Worm (Caenorhabditis elegans): ENCODE results near the gene F49E8.6.
A peak's percentile ranks its signal among the peaks of the same experiment; 100 is the strongest.

F49E8.6 gene

ce11 chrIV:7523744-7524143, 30.7 kb downstream of the F49E8.6 start:
- no peak for TF ChIP-seq nhr-90 (tag; optimal IDR thresholded peaks at IDR 0.05)
- TF ChIP-seq F55B11.4 (tag; optimal IDR thresholded peaks at IDR 0.05; ENCODE audit: borderline replicate concordance, insufficient read depth): no peak
- no peak for TF ChIP-seq Y67H2A.10 (GFP tag; conservative IDR thresholded peaks at IDR 0.05)
- TF ChIP-seq nhr-179 (tag; optimal IDR thresholded peaks at IDR 0.05): no peak
- no peak for TF ChIP-seq lin-26 (GFP tag; IDR thresholded peaks at IDR 0.05)
- no peak for TF ChIP-seq tbp1 (GFP tag; optimal IDR thresholded peaks at IDR 0.05)
- TF ChIP-seq T07F8.4 (tag; optimal IDR thresholded peaks at IDR 0.05): no peak
- no peak for TF ChIP-seq mcd-1 (GFP tag; IDR thresholded peaks at IDR 0.05)
- no peak for TF ChIP-seq egrh-3 (GFP tag; IDR thresholded peaks at IDR 0.05)
- TF ChIP-seq hmg-1.2 (GFP tag; IDR thresholded peaks at IDR 0.05): no peak
- TF ChIP-seq F37B4.10 (GFP tag; IDR thresholded peaks at IDR 0.05): no peak
- TF ChIP-seq F49E8.2 (tag; optimal IDR thresholded peaks at IDR 0.05; ENCODE audit: insufficient read depth): no peak
- no peak for TF ChIP-seq bed-1 (GFP tag; IDR thresholded peaks at IDR 0.05)
- no peak for TF ChIP-seq ztf-6 (GFP tag; IDR thresholded peaks at IDR 0.05)
- TF ChIP-seq K11D2.4 (GFP tag; IDR thresholded peaks at IDR 0.05): no peak
- TF ChIP-seq madf-3 (GFP tag; IDR thresholded peaks at IDR 0.05): no peak
- no peak for TF ChIP-seq ama-1 (optimal IDR thresholded peaks at IDR 0.05)
- TF ChIP-seq ama-1 (GFP tag; optimal IDR thresholded peaks at IDR 0.05): no peak
- no peak for TF ChIP-seq snpc-3.4 (tag; optimal IDR thresholded peaks at IDR 0.05)
- no peak for TF ChIP-seq fkh-3 (tag; optimal IDR thresholded peaks at IDR 0.05)
- TF ChIP-seq die-1 (tag; optimal IDR thresholded peaks at IDR 0.05): no peak

- TF ChIP-seq T26A5.8 (tag; optimal IDR thresholded peaks at IDR 0.05) (no peak), F52B5.7 (tag; optimal IDR thresholded peaks at IDR 0.05) (no peak), ekl-4 (GFP tag; IDR thresholded peaks at IDR 0.05) (no peak), somi-1 (GFP tag; optimal IDR thresholded peaks at IDR 0.05) (no peak), nhr-90 (tag; optimal IDR thresholded peaks at IDR 0.05) (no peak), F55B11.4 (tag; optimal IDR thresholded peaks at IDR 0.05; ENCODE audit: borderline replicate concordance, insufficient read depth) (no peak), let-526 (GFP tag; IDR thresholded peaks at IDR 0.05) (no peak), snpc-3.4 (tag; optimal IDR thresholded peaks at IDR 0.05) (no peak), bed-1 (GFP tag; IDR thresholded peaks at IDR 0.05) (no peak), nfyb-1 (GFP tag; IDR thresholded peaks at IDR 0.05) (no peak), repo-1 (tag; optimal IDR thresholded peaks at IDR 0.05) (no peak)
Observed at ce11 chrIV:7521591-7521990, 32.9 kb downstream of the F49E8.6 start.

ce11 chrIV:7520841-7521240, 33.6 kb downstream of the F49E8.6 start:
- no peak for TF ChIP-seq Y67H2A.10 (GFP tag; conservative IDR thresholded peaks at IDR 0.05)
- no peak for TF ChIP-seq aptf-2 (GFP tag; conservative IDR thresholded peaks at IDR 0.05)
- TF ChIP-seq rcor-1 (GFP tag; IDR thresholded peaks at IDR 0.05): no peak
- TF ChIP-seq ztf-6 (GFP tag; IDR thresholded peaks at IDR 0.05): no peak
- TF ChIP-seq nhr-179 (tag; optimal IDR thresholded peaks at IDR 0.05): no peak
- 0 out of 2 replicates have a peak, but pooled peaks have one; percentile 20 for TF ChIP-seq attf-3 (GFP tag; conservative IDR thresholded peaks at IDR 0.05)
- peak; percentile 25 for TF ChIP-seq nhr-80 (tag; optimal IDR thresholded peaks at IDR 0.05)

- TF ChIP-seq madf-3 (GFP tag; IDR thresholded peaks at IDR 0.05) (no peak), ceh-27 (GFP tag; optimal IDR thresholded peaks at IDR 0.05) (no peak), ama-1 (optimal IDR thresholded peaks at IDR 0.05) (no peak), ama-1 (GFP tag; optimal IDR thresholded peaks at IDR 0.05) (no peak), ztf-25 (GFP tag; IDR thresholded peaks at IDR 0.05) (no peak)
Observed at ce11 chrIV:7520258-7520657, 34.2 kb downstream of the F49E8.6 start.

Data from whole organism, young adult.